Worm (Caenorhabditis elegans): ENCODE results near the gene mltn-1.
A peak's percentile ranks its signal among the peaks of the same experiment; 100 is the strongest.

- no peak for TF ChIP-seq lin-39 (tag; optimal IDR thresholded peaks at IDR 0.05)
- no peak for TF ChIP-seq lin-15B (tag; optimal IDR thresholded peaks at IDR 0.05)
- peak; percentile 11 for TF ChIP-seq nhr-23 (tag; optimal IDR thresholded peaks at IDR 0.05)
- TF ChIP-seq snpc-4 (tag; optimal IDR thresholded peaks at IDR 0.05), result no peak
Observed at ce11 chrII:13174435-13174834, 29.4 kb upstream of the mltn-1 start.

Measured in whole organism, L3 larva.